Worm (Caenorhabditis elegans): ENCODE results near the gene K03D3.2.

ce11 chrIV:16335037-16335436 lies 6.6 kb upstream of the K03D3.2 start, which contains the start of gene srz-38:
- no peak for TF ChIP-seq lsy-2 (tag; optimal IDR thresholded peaks at IDR 0.05)
- TF ChIP-seq unc-39 (tag; optimal IDR thresholded peaks at IDR 0.05) = no peak
